Worm (Caenorhabditis elegans) whole organism, L1 larva: ENCODE measurements around the gene nep-21.

ENCODE experiments used
- C16A3.4 ChIP-seq: fragments of 150-350 bp; optimal IDR thresholded peaks from 2 replicates; lab custom pipeline; 2014; ENCODE audit warnings: missing biosample characterization, missing genetic modification characterization
- blmp-1 ChIP-seq: fragments of 150-350 bp; optimal IDR thresholded peaks from 2 replicates; lab custom pipeline; 2014; ENCODE audit warnings: missing biosample characterization, missing genetic modification characterization
- ceh-82 ChIP-seq, 3 experiments: fragments of 150-350 bp in 1 of 3; sonication (generic microtip) in 2 of 3; optimal IDR thresholded peaks; 2 replicates each; lab custom pipeline; 2014 to 2017; ENCODE audit warnings: missing biosample characterization in 3 of 3, missing genetic modification characterization in 3 of 3
- ces-1 ChIP-seq: fragments of 150-350 bp; optimal IDR thresholded peaks from 2 replicates; lab custom pipeline; 2014; ENCODE audit warnings: missing biosample characterization, missing genetic modification reagents, missing genetic modification characterization
- dpl-1 ChIP-seq, 3 experiments: fragments of 150-350 bp in 2 of 3; sonication (generic microtip) in 1 of 3; optimal IDR thresholded peaks; 2 replicates each; lab custom pipeline; 2014 to 2017; ENCODE audit warnings: missing biosample characterization in 3 of 3, missing genetic modification characterization in 3 of 3, missing genetic modification reagents in 3 of 3
- dsc-1 ChIP-seq: sonication (generic microtip); optimal IDR thresholded peaks from 2 replicates; lab custom pipeline; 2016; ENCODE audit warnings: mild to moderate bottlenecking, missing genetic modification characterization, missing compliant biosample characterization
- efl-1 ChIP-seq, 4 experiments: fragments of 150-350 bp; optimal IDR thresholded peaks in 3 of 4; peaks in 1 of 4; 1 replicate in 1 of 4; 2 replicates in 3 of 4; lab custom pipeline; 2014; ENCODE audit warnings: missing biosample characterization in 2 of 4, missing genetic modification characterization in 2 of 4, missing genetic modification reagents in 2 of 4
- elt-2 ChIP-seq: sonication (generic microtip); optimal IDR thresholded peaks from 2 replicates; lab custom pipeline; 2016; ENCODE audit warnings: missing genetic modification characterization, mild to moderate bottlenecking, inconsistent platforms, missing compliant biosample characterization, missing genetic modification reagents
- elt-3 ChIP-seq, 6 experiments: fragments of 150-350 bp in 1 of 6; sonication (generic microtip); optimal IDR thresholded peaks; 2 replicates each; lab custom pipeline; 2017 to 2018; ENCODE audit warnings: missing biosample characterization in 6 of 6, missing genetic modification characterization in 6 of 6, inconsistent platforms in 1 of 6
- fkh-10 ChIP-seq: sonication (generic microtip); optimal IDR thresholded peaks from 2 replicates; lab custom pipeline; 2017; ENCODE audit warnings: missing biosample characterization, missing genetic modification reagents, missing genetic modification characterization
- hlh-17 ChIP-seq: fragments of 200-800 bp; sonication (Bioruptor generic); optimal IDR thresholded peaks from 2 replicates; lab custom pipeline; 2018; ENCODE audit warnings: missing genetic modification characterization, mild to moderate bottlenecking, missing compliant biosample characterization, moderate library complexity, borderline replicate concordance
- hlh-4 ChIP-seq: sonication (generic microtip); optimal IDR thresholded peaks from 2 replicates; lab custom pipeline; 2016; ENCODE audit warnings: mild to moderate bottlenecking, missing genetic modification characterization, missing compliant biosample characterization
- hpl-2 ChIP-seq: fragments of 150-350 bp; optimal IDR thresholded peaks from 2 replicates; lab custom pipeline; 2014; ENCODE audit warnings: missing biosample characterization, missing genetic modification reagents, missing genetic modification characterization
- lin-13 ChIP-seq: fragments of 150-350 bp; optimal IDR thresholded peaks from 2 replicates; lab custom pipeline; 2014; ENCODE audit warnings: missing biosample characterization, missing genetic modification reagents, missing genetic modification characterization
- lin-14 ChIP-seq: fragments of 200-800 bp; sonication (Bioruptor generic); optimal IDR thresholded peaks from 2 replicates; lab custom pipeline; 2018; ENCODE audit warnings: mild to moderate bottlenecking, missing genetic modification characterization, moderate library complexity, missing compliant biosample characterization
- lin-35 ChIP-seq, 2 experiments: fragments of 150-350 bp; optimal IDR thresholded peaks; 2 replicates each; lab custom pipeline; 2014; ENCODE audit warnings: missing biosample characterization in 2 of 2, missing genetic modification characterization in 2 of 2, missing genetic modification reagents in 2 of 2
- lir-3 ChIP-seq: sonication (generic microtip); optimal IDR thresholded peaks from 2 replicates; lab custom pipeline; 2016; ENCODE audit warnings: mild to moderate bottlenecking, missing genetic modification characterization, moderate library complexity, missing compliant biosample characterization; ENCODE audit not compliant: poor library complexity
- lsy-2 ChIP-seq, 2 experiments: fragments of 150-350 bp; optimal IDR thresholded peaks; 2 replicates each; lab custom pipeline; 2014; ENCODE audit warnings: missing biosample characterization in 2 of 2, missing genetic modification characterization in 2 of 2
- mdl-1 ChIP-seq, 2 experiments: fragments of 150-350 bp; optimal IDR thresholded peaks; 2 replicates each; lab custom pipeline; 2014 to 2017; ENCODE audit warnings: missing biosample characterization in 2 of 2, missing genetic modification characterization in 2 of 2, inconsistent platforms in 1 of 2
- nhr-12 ChIP-seq: sonication (generic microtip); optimal IDR thresholded peaks from 2 replicates; lab custom pipeline; 2017; ENCODE audit warnings: missing biosample characterization, missing genetic modification characterization
- nhr-19 ChIP-seq: fragments of 200-800 bp; sonication (Bioruptor generic); conservative IDR thresholded peaks from 2 replicates; pipeline ENCODE4 v1.3.6; 2022; ENCODE audit warnings: missing genetic modification characterization, missing compliant biosample characterization
- nhr-20 ChIP-seq: sonication (generic microtip); optimal IDR thresholded peaks from 2 replicates; lab custom pipeline; 2016; ENCODE audit warnings: mild to moderate bottlenecking, missing genetic modification characterization, missing compliant biosample characterization
- nhr-47 ChIP-seq: sonication (generic microtip); optimal IDR thresholded peaks from 2 replicates; lab custom pipeline; 2016; ENCODE audit warnings: mild to moderate bottlenecking, missing genetic modification characterization, moderate library complexity, missing compliant biosample characterization
- nhr-71 ChIP-seq: sonication (generic microtip); optimal IDR thresholded peaks from 2 replicates; lab custom pipeline; 2016; ENCODE audit warnings: mild to moderate bottlenecking, missing genetic modification characterization, moderate library complexity, missing compliant biosample characterization
- nhr-77 ChIP-seq: fragments of 150-350 bp; optimal IDR thresholded peaks from 2 replicates; lab custom pipeline; 2014; ENCODE audit warnings: missing biosample characterization, missing genetic modification characterization
- nhr-85 ChIP-seq: sonication (generic microtip); peaks from one replicate; lab custom pipeline; 2016; ENCODE audit warnings: missing genetic modification characterization, inconsistent platforms, missing compliant biosample characterization
- nhr-90 ChIP-seq: sonication (generic microtip); optimal IDR thresholded peaks from 2 replicates; lab custom pipeline; 2016; ENCODE audit warnings: mild to moderate bottlenecking, missing genetic modification characterization, missing compliant biosample characterization; ENCODE audit not compliant: poor library complexity
- snpc-4 ChIP-seq: fragments of 150-350 bp; optimal IDR thresholded peaks from 2 replicates; lab custom pipeline; 2014; ENCODE audit warnings: missing biosample characterization, missing genetic modification characterization
- snu-23 ChIP-seq: sonication (generic microtip); optimal IDR thresholded peaks from 2 replicates; lab custom pipeline; 2016; ENCODE audit warnings: missing genetic modification characterization, missing compliant biosample characterization
- sup-37 ChIP-seq: fragments of 200-800 bp; sonication (Bioruptor generic); optimal IDR thresholded peaks from 2 replicates; lab custom pipeline; 2018; ENCODE audit warnings: mild to moderate bottlenecking, missing genetic modification characterization, missing compliant biosample characterization

The nep-21 gene

ce11 chrV:14230788-14231583 is 4.7 kb upstream of the nep-21 start (continued):
- TF ChIP-seq hlh-17 (no peak), nhr-77 (tag; lab: Kevin White, UChicago) (no peak), lsy-2 (tag; optimal IDR thresholded peaks at IDR 0.05; lab: Kevin White, UChicago) (no peak), snpc-4 (no peak), dsc-1 (tag; lab: Kevin White, UChicago) (peak; percentile 1)

- TF ChIP-seq efl-1 (optimal IDR thresholded peaks at IDR 0.05; lab: Kevin White, UChicago) (no peak), efl-1 (GFP tag; optimal IDR thresholded peaks at IDR 0.05 in 1 of 2; lab: Kevin White, UChicago) (peak in 1 of 2 experiments; percentile 92), ceh-82 (tag; optimal IDR thresholded peaks at IDR 0.05; lab: Kevin White, UChicago) (no peak)
These were observed 3.1 kb downstream of the nep-21 start for ce11 chrV:14223141-14223540.

DNA sequence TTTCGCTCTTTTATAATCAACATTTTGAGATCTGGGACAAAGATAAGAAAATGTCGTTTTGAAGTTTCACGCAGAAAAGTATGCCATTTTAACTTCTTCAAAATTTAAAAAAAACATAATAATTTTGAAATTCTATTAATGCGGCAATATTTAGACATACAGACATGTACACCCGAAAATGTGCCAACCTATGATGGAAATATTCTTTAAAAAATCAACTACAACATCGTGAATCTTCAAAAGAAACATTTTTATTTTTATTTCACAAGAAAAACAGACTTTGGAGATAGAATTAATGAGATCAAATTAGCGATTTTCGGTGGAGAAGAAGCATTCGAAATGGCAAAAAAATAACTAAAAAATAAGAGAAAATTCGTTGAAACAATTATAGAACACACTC is 11.2 kb downstream of the nep-21 start, which contains the start of gene T16A9.5:
Gene T16A9.5 (minus strand): TSS at position 101 of the 400 bp plus-strand sequence.
- no peak for TF ChIP-seq dpl-1 (GFP tag; optimal IDR thresholded peaks at IDR 0.05; lab: Kevin White, UChicago)
- no peak for TF ChIP-seq nhr-20 (tag; lab: Kevin White, UChicago)
- TF ChIP-seq lin-13: no peak

- TF ChIP-seq efl-1 (optimal IDR thresholded peaks at IDR 0.05; lab: Kevin White, UChicago) (no peak), efl-1 (GFP tag; optimal IDR thresholded peaks at IDR 0.05 in 1 of 2; lab: Kevin White, UChicago) (peak in 1 of 2 experiments; percentile 84), nhr-19 (GFP tag; lab: Robert Waterston, UW) (0 out of 2 replicates have a peak, but pooled peaks have one; percentile 20), blmp-1 (tag; lab: Kevin White, UChicago) (peak; percentile 90), lin-35 (GFP tag; optimal IDR thresholded peaks at IDR 0.05; lab: Kevin White, UChicago) (peak in 1 of 2 experiments; percentile 52), nhr-12 (no peak), hpl-2 (GFP tag; lab: Kevin White, UChicago) (no peak), mdl-1 (tag; optimal IDR thresholded peaks at IDR 0.05; lab: Kevin White, UChicago) (peak in 1 of 2 experiments; percentile 54), elt-2 (peak; percentile 78), elt-3 (tag; optimal IDR thresholded peaks at IDR 0.05; lab: Kevin White, UChicago) (peak in 2 of 6 experiments; percentile 29 to 94), lin-14 (GFP tag; lab: Kevin White, UChicago) (peak; percentile 68), nhr-90 (tag; lab: Kevin White, UChicago) (peak; percentile 22), fkh-10 (no peak), nhr-20 (tag; lab: Kevin White, UChicago) (peak; percentile 57), lir-3 (no peak), snu-23 (GFP tag; lab: Kevin White, UChicago) (peak; percentile 29), nhr-85 (tag; lab: Kevin White, UChicago) (peak; percentile 70), lsy-2 (tag; optimal IDR thresholded peaks at IDR 0.05; lab: Kevin White, UChicago) (peak in 1 of 2 experiments; percentile 13), C16A3.4 (no peak)
These were observed 13.5 kb downstream of the nep-21 start for ce11 chrV:14212813-14213212.

DNA sequence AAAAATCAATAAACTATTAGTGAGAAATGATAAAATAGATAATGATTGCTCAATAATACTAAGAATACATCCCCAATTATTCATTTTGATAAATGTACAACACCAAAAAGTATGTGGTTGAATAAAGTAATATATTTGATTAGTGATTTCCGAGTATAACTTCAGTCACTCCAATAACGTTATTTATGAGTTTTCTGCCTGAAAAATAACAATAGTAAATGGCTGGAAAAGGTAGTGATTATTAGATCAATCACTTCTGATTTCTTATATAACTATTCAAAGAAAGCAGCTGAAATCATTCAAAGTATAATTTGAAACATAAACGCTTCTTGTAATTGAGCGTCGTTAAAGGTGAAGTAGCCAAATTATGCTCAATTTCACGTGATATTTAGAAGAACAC is 15.5 kb downstream of the nep-21 start, which contains the start of gene str-230:
Gene str-230 (minus strand): TSS at position 101 of the 400 bp plus-strand sequence.
- TF ChIP-seq hlh-4 (tag; lab: Kevin White, UChicago) (peak; percentile 38), nhr-47 (tag; lab: Kevin White, UChicago) (peak; percentile 30), nhr-71 (peak; percentile 24), ces-1 (no peak), sup-37 (GFP tag; lab: Kevin White, UChicago) (no peak)
